Worm (Caenorhabditis elegans) whole organism, young adult: ENCODE results near the gene hsp-6.

Source experiments
- bed-2 ChIP-seq: fragments of 200-800 bp; sonication (Bioruptor generic); IDR thresholded peaks from 2 replicates; pipeline ENCODE4 v1.3.6; 2022; ENCODE audit warnings: missing genetic modification reagents, missing genetic modification characterization, missing compliant biosample characterization
- pha-4 ChIP-seq: fragments of 150-350 bp; sonication (generic microtip); optimal IDR thresholded peaks from 2 replicates; lab custom pipeline; 2014; ENCODE audit warnings: missing biosample characterization, missing genetic modification reagents, missing genetic modification characterization
- snpc-1.3 ChIP-seq: sonication (generic microtip); optimal IDR thresholded peaks from 2 replicates; lab custom pipeline; 2017; ENCODE audit warnings: missing genetic modification characterization, mild to moderate bottlenecking, missing compliant biosample characterization, antibody characterized with exemption, moderate library complexity, missing genotype, missing genetic modification reagents; ENCODE audit not compliant: insufficient read depth

ce11 chrV:4823683-4824391 lies 2.7 kb downstream of the hsp-6 start:
- TF ChIP-seq pha-4 (tag; lab: Kevin White, UChicago): no peak
- no peak for TF ChIP-seq snpc-1.3 (tag; lab: Kevin White, UChicago)
- TF ChIP-seq bed-2 (GFP tag; lab: Robert Waterston, UW): no peak
